Worm (Caenorhabditis elegans): ENCODE results near the gene C33F10.14.

C33F10.14 gene

DNA sequence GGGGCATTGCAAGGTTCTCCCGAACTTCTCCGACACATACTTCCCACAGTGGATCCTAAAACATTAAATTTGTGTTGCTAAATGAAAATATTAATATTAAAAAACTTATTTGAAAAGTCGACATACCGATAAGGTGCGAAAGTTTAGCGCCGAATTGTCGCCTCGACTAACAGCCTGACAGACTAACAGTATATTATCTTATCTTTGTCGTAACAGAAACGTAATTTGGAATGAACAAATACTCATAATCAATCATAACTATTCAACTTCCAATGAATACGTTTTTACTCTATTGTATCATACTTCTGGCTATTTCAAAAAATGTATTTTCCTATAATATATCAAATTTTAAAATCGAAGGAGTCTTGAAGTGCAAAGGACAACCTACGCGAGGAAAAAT is 20.2 kb upstream of the C33F10.14 start, which contains the start of gene F26G1.11:
TSS of gene F26G1.11 (plus strand) at position 205 of the 400 bp plus-strand sequence.
- no peak for TF ChIP-seq med-1 (GFP tag; optimal IDR thresholded peaks at IDR 0.05; ENCODE audit: insufficient read depth)
- TF ChIP-seq tab-1 (GFP tag; IDR thresholded peaks at IDR 0.05): no peak
- no peak for TF ChIP-seq ztf-23 (GFP tag; IDR thresholded peaks at IDR 0.05)
- TF ChIP-seq T22C8.4 (GFP tag; IDR thresholded peaks at IDR 0.05): no peak
- TF ChIP-seq ref-1 (GFP tag; conservative IDR thresholded peaks at IDR 0.05): no peak
- no peak for TF ChIP-seq cog-1 (tag; optimal IDR thresholded peaks at IDR 0.05)
- no peak for TF ChIP-seq flt-1 (GFP tag; IDR thresholded peaks at IDR 0.05)
- no peak for TF ChIP-seq ztf-29 (GFP tag; IDR thresholded peaks at IDR 0.05)
- no peak for TF ChIP-seq klf-2 (GFP tag; conservative IDR thresholded peaks at IDR 0.05)

DNA sequence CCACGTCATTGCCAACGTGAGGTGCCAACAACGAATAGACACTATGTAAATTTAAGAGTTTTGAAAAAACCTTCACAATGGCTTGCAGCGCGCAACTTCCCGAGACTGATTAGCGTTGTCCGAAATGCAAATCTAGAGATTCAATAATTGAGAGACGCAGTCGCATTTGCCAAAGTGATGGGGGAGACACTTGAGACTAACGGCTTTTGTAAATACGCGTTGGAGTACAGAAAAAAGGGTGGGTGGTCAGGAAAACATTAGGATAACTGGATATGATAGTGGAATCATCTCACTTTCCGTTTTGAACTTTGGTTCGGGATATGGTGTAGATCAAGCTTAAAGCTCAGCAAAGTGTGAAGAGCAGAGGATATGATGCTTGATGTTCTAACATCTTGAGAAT is 17.4 kb upstream of the C33F10.14 start:
- TF ChIP-seq T22C8.4 (GFP tag; IDR thresholded peaks at IDR 0.05): no peak
- TF ChIP-seq klf-2 (GFP tag; conservative IDR thresholded peaks at IDR 0.05): no peak
- no peak for TF ChIP-seq cog-1 (tag; optimal IDR thresholded peaks at IDR 0.05)
- no peak for TF ChIP-seq ztf-29 (GFP tag; IDR thresholded peaks at IDR 0.05)
- no peak for TF ChIP-seq flt-1 (GFP tag; IDR thresholded peaks at IDR 0.05)
- no peak for TF ChIP-seq ztf-23 (GFP tag; IDR thresholded peaks at IDR 0.05)
- no peak for TF ChIP-seq tab-1 (GFP tag; IDR thresholded peaks at IDR 0.05)
- TF ChIP-seq ref-1 (GFP tag; conservative IDR thresholded peaks at IDR 0.05): no peak
- TF ChIP-seq med-1 (GFP tag; optimal IDR thresholded peaks at IDR 0.05; ENCODE audit: insufficient read depth): no peak

DNA sequence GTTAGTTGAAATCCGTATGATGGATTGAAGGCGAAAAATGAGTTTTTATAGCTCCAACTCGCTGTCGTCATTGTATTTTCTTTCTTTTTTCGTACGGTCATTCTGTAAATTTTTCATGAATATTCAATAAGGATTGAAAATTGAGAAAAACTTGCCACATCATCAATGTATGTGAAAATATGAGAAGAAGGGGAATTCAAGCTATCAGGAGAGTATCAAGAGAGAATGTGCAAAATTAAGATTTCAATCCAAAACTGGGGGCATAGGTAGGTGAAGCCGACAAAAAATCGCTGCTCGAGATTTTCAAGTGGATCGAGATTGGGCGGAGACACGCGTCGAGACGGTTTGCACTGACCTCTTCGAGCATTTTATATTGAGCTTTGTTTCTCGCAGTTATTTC is 12.7 kb upstream of the C33F10.14 start, which contains the start of gene nep-12:
TSS of gene nep-12 (minus strand) at position 101 of the 400 bp plus-strand sequence.
- TF ChIP-seq ztf-29 (GFP tag; IDR thresholded peaks at IDR 0.05) (no peak), cog-1 (tag; optimal IDR thresholded peaks at IDR 0.05) (no peak), T22C8.4 (GFP tag; IDR thresholded peaks at IDR 0.05) (no peak), ztf-23 (GFP tag; IDR thresholded peaks at IDR 0.05) (no peak), ref-1 (GFP tag; conservative IDR thresholded peaks at IDR 0.05) (no peak), klf-2 (GFP tag; conservative IDR thresholded peaks at IDR 0.05) (no peak), med-1 (GFP tag; optimal IDR thresholded peaks at IDR 0.05; ENCODE audit: insufficient read depth) (no peak), tab-1 (GFP tag; IDR thresholded peaks at IDR 0.05) (no peak), flt-1 (GFP tag; IDR thresholded peaks at IDR 0.05) (no peak)

DNA sequence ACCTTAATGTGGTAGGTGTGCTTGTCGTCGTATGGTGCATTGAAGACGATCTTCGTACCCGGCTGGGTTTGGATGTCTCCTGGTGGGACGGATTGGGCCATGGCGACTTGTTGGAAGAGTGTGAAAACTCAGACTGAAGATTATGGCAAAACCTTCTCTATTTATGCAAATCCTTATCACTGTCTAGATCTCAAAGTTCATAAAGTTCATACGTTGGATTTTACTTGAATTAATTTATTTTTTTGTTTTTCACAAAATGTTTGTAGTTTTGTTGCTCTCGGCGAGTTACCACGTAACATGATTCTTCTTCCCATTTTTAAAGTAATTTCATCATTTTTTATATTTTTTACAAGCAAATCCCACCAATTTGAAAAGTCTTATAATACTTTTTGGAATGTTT is 11.0 kb upstream of the C33F10.14 start, which contains the start of gene msp-3:
TSS of gene msp-3 (minus strand) at position 101 of the 400 bp plus-strand sequence.
- no peak for TF ChIP-seq med-1 (GFP tag; optimal IDR thresholded peaks at IDR 0.05; ENCODE audit: insufficient read depth)
- no peak for TF ChIP-seq flt-1 (GFP tag; IDR thresholded peaks at IDR 0.05)
- TF ChIP-seq ztf-29 (GFP tag; IDR thresholded peaks at IDR 0.05): no peak
- TF ChIP-seq klf-2 (GFP tag; conservative IDR thresholded peaks at IDR 0.05): no peak
- TF ChIP-seq T22C8.4 (GFP tag; IDR thresholded peaks at IDR 0.05): no peak
- no peak for TF ChIP-seq tab-1 (GFP tag; IDR thresholded peaks at IDR 0.05)
- TF ChIP-seq ref-1 (GFP tag; conservative IDR thresholded peaks at IDR 0.05): no peak

DNA sequence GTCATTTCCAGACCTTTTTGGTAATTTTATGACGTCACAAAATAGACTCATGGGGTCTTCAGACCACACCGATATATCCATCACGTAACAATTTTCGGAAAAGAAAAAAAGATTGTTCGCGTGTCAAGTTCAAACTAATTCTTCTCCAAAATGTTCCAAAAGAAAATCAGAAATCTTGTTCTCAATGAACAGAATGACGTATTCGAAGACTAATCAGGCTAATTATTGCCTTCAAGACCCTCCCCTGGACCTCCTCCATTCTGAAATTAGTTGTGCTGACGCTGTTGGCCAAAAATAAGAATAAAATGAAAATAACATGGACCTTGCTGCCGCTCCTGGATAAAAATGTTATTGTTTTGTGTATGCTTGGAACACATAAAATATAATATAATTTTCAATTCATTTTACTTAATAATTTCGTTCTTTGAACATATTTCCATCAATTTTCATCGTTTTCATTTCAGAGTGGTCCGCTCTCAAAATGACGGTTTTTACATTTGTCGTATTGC is 7.3 kb upstream of the C33F10.14 start, which contains the start of gene F26G1.15:
TSS of gene F26G1.15 (plus strand) at position 459 of the 509 bp plus-strand sequence.
- TF ChIP-seq flt-1 (GFP tag; IDR thresholded peaks at IDR 0.05) (no peak), ztf-23 (GFP tag; IDR thresholded peaks at IDR 0.05) (no peak), med-1 (GFP tag; optimal IDR thresholded peaks at IDR 0.05; ENCODE audit: insufficient read depth) (no peak), T22C8.4 (GFP tag; IDR thresholded peaks at IDR 0.05) (no peak)

DNA sequence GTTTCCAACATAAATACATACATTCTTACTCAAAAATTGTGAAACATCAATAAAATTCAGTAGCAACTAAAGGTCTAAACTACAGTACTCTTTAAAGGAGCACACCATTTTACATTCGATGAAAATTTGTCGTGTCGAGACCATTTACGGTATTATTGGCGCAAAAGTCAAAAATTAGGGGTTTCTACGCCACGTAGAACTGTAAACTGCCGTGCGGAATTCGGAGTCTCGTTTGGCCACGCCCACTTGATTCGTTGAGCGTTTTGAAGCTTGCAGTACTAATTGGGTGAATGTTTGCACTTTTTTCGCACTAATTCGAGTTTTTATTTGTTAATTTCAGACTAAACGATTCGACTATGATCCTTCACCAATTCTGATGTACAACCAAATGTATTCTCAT is 6.5 kb upstream of the C33F10.14 start:
- TF ChIP-seq flt-1 (GFP tag; IDR thresholded peaks at IDR 0.05) (peak; percentile 25; the same call in 1 of the 2 replicates), med-1 (GFP tag; optimal IDR thresholded peaks at IDR 0.05; ENCODE audit: insufficient read depth) (no peak)

DNA sequence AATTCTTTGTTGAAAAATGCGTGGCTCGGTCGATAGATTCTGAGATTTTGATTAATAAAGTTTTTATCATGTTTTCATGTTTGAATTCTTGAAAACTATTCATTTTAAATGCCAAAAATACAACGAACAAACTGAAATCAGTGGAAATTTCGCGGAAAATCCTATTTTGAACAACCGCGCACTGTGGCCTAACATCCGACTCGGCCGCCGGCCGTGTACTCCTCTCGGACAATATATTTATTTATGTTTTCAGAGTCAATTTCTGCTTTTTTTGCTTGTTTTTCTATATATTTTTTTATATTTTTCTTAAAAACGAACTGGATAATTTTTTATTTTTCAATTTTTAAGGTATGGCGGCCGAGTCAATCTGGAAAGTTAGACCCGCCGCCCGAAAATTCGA is 5.9 kb upstream of the C33F10.14 start, which contains the start of gene F26G1.1:
TSS of gene F26G1.1 (plus strand) at position 347 of the 400 bp plus-strand sequence.
- TF ChIP-seq ztf-23 (GFP tag; IDR thresholded peaks at IDR 0.05) (peak; percentile 81), cog-1 (tag; optimal IDR thresholded peaks at IDR 0.05) (peak; percentile 24), T22C8.4 (GFP tag; IDR thresholded peaks at IDR 0.05) (no peak), flt-1 (GFP tag; IDR thresholded peaks at IDR 0.05) (peak; percentile 82)

DNA sequence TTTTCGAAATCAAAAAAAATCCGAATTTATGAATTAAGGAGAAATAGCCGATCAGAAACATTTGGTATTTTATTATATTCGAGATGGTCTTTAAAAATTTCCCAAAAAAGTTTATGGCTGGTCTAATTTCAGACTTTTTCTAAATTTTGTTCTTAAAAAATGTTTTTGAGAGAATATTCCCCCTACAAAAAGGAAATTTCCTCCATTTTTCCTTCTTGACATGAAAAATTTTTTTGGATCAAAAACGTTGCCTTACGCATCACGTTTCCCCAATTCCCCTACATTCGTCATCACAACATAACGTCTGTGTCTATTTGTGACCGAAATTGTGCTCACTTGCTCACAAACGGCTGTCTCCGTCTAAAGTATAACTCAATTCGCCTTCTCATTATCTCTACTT is 3.9 kb upstream of the C33F10.14 start:
- TF ChIP-seq klf-2 (GFP tag; conservative IDR thresholded peaks at IDR 0.05) (no peak), T22C8.4 (GFP tag; IDR thresholded peaks at IDR 0.05) (no peak), cog-1 (tag; optimal IDR thresholded peaks at IDR 0.05) (no peak), ref-1 (GFP tag; conservative IDR thresholded peaks at IDR 0.05) (no peak), ztf-29 (GFP tag; IDR thresholded peaks at IDR 0.05) (no peak), tab-1 (GFP tag; IDR thresholded peaks at IDR 0.05) (no peak), med-1 (GFP tag; optimal IDR thresholded peaks at IDR 0.05; ENCODE audit: insufficient read depth) (no peak), flt-1 (GFP tag; IDR thresholded peaks at IDR 0.05) (no peak), ztf-23 (GFP tag; IDR thresholded peaks at IDR 0.05) (no peak)

DNA sequence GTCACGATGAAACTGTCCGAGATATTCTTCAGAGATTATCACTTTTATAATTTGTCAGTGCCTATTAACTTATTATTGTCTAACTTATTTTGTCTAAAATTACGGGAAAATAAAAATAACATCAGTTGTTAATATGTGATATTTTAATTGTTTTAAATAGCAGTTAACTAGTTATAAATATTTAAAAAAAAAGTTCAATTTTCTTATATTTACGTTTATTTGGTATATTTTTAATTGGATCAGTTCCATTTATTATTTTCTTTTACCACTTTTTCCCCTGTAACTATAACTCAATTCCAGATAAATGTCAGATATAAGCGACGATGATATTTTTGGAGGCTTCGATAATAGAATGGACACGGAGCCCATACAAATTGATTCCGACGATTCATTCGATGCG is 1.7 kb upstream of the C33F10.14 start, which contains the start of gene C33F10.4:
TSS of gene C33F10.4 (plus strand) at position 301 of the 400 bp plus-strand sequence.
- TF ChIP-seq ztf-29 (GFP tag; IDR thresholded peaks at IDR 0.05) (no peak), klf-2 (GFP tag; conservative IDR thresholded peaks at IDR 0.05) (no peak), ref-1 (GFP tag; conservative IDR thresholded peaks at IDR 0.05) (no peak), flt-1 (GFP tag; IDR thresholded peaks at IDR 0.05) (no peak), med-1 (GFP tag; optimal IDR thresholded peaks at IDR 0.05; ENCODE audit: insufficient read depth) (no peak), ztf-23 (GFP tag; IDR thresholded peaks at IDR 0.05) (no peak), T22C8.4 (GFP tag; IDR thresholded peaks at IDR 0.05) (no peak), cog-1 (tag; optimal IDR thresholded peaks at IDR 0.05) (no peak), tab-1 (GFP tag; IDR thresholded peaks at IDR 0.05) (no peak)

DNA sequence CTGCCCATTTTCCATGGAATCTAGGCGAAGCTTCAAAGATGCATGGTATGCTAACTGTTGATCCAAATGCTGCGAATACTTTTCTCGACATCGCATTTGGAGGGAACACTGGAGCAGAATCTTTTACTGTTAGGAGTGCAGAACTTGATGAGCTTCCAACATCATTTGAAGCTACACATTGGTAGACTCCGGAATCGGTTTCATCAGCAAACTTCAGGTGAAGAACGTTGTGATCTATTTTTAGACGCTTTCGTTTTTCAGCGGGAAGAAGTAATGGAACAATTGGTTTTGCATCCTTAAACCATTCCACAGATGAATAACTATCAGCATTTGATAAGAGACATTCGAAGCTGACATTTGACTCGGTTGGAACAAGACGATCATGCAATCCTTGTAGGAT is 3.4 kb downstream of the C33F10.14 start:
- TF ChIP-seq tab-1 (GFP tag; IDR thresholded peaks at IDR 0.05) (no peak), ref-1 (GFP tag; conservative IDR thresholded peaks at IDR 0.05) (no peak), T22C8.4 (GFP tag; IDR thresholded peaks at IDR 0.05) (no peak), med-1 (GFP tag; optimal IDR thresholded peaks at IDR 0.05; ENCODE audit: insufficient read depth) (no peak), ztf-23 (GFP tag; IDR thresholded peaks at IDR 0.05) (no peak), klf-2 (GFP tag; conservative IDR thresholded peaks at IDR 0.05) (no peak), ztf-29 (GFP tag; IDR thresholded peaks at IDR 0.05) (no peak), cog-1 (tag; optimal IDR thresholded peaks at IDR 0.05) (no peak), flt-1 (GFP tag; IDR thresholded peaks at IDR 0.05) (no peak)
